Fruit fly (Drosophila melanogaster): ENCODE measurements around the gene wb.

DNA sequence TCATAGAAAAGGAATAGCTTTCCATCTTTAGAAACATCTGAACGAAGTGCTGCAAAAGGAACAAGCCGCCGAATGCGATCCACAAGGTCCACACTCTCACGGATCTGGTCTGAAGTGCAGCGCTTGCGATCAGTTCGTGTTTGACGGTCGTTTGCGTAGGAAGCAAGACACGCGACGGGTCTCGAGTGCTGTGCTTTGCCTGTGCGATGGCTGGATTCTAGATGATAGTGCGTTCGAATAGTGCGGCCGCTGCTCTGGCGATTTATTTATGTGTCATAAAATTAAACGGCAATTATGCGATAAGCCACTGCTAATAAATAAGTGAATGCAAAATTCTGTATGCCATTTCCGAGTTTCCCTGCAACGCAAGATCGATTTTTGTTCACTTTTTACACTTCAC lies at the start of gene wb:
- TF ChIP-seq CTCF (optimal IDR thresholded peaks at IDR 0.05): no peak
- no peak for TF ChIP-seq CG8478 (optimal IDR thresholded peaks at IDR 0.05)
